Worm (Caenorhabditis elegans): ENCODE data around the gene pals-37.

pals-37 gene

DNA sequence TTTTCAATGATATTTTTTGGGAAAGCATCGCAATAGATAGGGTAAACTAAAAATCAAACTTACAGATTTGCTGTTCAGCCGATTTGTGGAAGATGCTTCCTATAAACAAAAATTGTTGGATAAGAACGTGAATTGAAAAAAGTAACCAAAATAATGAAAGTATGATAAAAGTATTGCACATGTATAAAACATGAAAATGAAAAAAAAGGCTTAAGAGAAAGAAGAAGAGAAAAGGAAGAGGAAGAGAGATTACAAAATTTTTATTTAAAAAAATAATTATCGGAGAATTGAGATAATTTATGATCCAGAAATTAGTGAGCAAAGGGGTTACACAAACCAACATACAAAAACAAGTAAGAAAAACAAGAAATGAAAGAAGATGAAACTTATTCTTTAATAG is at the start of gene pals-37:
TSS of gene pals-37 (minus strand) at position 101 of the 400 bp plus-strand sequence.
- TF ChIP-seq unc-62 (GFP tag; optimal IDR thresholded peaks at IDR 0.05) = no peak

DNA sequence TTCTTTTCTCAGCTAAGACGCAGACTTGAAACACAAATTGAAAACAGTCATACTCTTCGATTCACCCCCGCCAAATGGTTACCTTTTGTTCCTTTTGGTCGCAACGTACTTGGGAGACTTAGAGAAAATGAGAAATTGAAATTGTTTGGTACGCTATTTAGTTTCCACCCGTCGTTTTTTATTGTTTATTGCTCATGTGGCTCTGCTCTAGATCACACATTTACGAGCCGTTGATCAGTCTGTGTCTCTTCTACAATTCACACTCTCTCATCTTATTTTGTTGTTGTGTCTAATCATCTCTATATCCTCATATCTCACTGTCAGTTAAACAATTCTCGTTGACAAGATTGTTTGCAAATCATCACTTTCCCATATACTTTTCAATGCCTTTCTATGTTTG is 46.7 kb upstream of the pals-37 start:
- no peak for TF ChIP-seq unc-62 (GFP tag; optimal IDR thresholded peaks at IDR 0.05)

- no peak for TF ChIP-seq unc-62 (GFP tag; optimal IDR thresholded peaks at IDR 0.05)
Observed at ce11 chrV:12486934-12487333, 45.6 kb upstream of the pals-37 start, which contains the start of gene inx-11. Gene inx-11 (plus strand): TSS chrV:12487234.

DNA sequence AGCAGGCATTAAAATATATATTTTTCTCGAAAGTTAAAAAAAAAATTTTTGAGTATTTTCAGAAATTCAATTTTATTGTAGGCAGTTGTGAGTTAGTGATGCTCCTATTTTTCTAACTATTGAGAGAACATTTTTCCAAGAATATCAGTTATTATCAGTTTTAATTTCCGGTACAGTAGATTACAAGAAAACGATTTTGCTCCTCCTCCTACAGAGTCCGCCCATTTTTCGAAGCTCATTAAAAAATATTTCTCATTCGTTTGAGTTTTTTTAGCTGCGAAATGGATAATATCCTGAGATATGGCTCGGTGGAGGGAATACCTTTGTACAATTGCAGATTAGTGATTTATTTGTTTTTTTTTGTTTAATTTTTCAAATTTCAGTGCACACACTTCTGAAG is 43.3 kb upstream of the pals-37 start, which contains the start of gene srt-39:
TSS of gene srt-39 (plus strand) at position 301 of the 400 bp plus-strand sequence.
- no peak for TF ChIP-seq unc-62 (GFP tag; optimal IDR thresholded peaks at IDR 0.05)

ce11 chrV:12478990-12479389 is 37.7 kb upstream of the pals-37 start:
- TF ChIP-seq unc-62 (GFP tag; optimal IDR thresholded peaks at IDR 0.05) = no peak

DNA sequence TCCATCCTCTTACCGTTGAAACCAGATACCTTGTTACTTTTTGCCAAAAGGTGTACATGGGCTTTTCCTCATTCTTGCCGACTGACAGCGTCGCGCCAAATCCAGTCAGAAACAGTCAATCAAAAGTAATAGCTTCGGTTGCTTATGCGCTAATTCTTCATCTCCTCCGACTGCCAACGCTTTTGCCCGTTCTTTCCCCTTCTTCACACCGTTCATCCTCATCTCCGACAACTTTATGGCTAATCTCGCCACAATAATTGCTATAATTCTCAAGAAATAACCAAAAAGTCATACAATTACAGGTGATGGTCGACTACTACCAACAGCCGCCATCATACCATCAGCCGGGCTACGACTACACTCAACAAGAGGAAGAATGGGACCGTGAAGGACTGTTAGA is 36.8 kb upstream of the pals-37 start, which contains the start of gene atn-1:
TSS of gene atn-1 (plus strand) at position 301 of the 400 bp plus-strand sequence.
- TF ChIP-seq unc-62 (GFP tag; optimal IDR thresholded peaks at IDR 0.05) = no peak

DNA sequence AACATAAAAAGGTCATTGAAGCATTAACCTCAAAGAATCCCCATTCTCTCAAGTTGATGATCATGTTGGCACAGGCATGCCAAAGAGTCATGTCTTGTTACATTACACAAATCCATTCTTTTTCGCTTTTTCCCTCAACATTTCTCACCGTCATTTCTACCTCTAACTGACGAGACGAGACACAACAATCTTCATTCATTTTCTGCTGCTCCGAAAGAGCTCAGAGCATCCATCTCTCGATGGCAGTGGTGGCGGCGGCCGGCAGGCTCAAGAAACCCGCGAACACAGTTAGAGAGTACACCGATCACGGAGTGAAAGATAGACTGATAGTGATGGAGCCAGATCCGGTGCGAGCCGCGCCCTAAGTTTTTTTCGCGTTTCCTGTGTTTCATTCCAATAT is 35.8 kb upstream of the pals-37 start:
- no peak for TF ChIP-seq unc-62 (GFP tag; optimal IDR thresholded peaks at IDR 0.05)

ce11 chrV:12475360-12475759 is 34.0 kb upstream of the pals-37 start:
- no peak for TF ChIP-seq unc-62 (GFP tag; optimal IDR thresholded peaks at IDR 0.05)

ce11 chrV:12470324-12470723 is 29.0 kb upstream of the pals-37 start:
- no peak for TF ChIP-seq unc-62 (GFP tag; optimal IDR thresholded peaks at IDR 0.05)

- TF ChIP-seq unc-62 (GFP tag; optimal IDR thresholded peaks at IDR 0.05) = no peak
Observed at ce11 chrV:12468363-12468762, 27.0 kb upstream of the pals-37 start, which contains the start of gene F28C1.3. Gene F28C1.3 (plus strand): TSS chrV:12468663.

DNA sequence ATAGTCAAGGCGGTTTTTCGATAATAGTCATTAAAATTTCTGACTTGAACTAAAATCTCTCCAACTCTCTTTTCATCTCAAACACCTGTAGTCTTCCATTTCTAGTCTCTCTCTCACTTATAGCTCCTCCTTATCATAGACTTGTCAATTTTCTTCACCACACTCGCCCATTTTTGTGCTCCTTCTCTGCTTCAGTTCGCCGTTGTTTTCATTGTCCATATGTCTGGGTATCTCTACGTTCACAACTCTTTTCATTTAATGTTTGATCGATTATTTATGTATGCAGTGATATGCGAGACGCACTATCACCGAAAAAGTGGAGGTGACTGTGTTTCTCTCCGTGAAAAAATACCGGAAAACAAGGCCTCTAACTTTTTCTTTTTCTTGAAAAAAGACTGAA is 26.4 kb upstream of the pals-37 start:
- no peak for TF ChIP-seq unc-62 (GFP tag; optimal IDR thresholded peaks at IDR 0.05)

- TF ChIP-seq unc-62 (GFP tag; optimal IDR thresholded peaks at IDR 0.05) = no peak
Observed at ce11 chrV:12466653-12467052, 25.3 kb upstream of the pals-37 start.

DNA sequence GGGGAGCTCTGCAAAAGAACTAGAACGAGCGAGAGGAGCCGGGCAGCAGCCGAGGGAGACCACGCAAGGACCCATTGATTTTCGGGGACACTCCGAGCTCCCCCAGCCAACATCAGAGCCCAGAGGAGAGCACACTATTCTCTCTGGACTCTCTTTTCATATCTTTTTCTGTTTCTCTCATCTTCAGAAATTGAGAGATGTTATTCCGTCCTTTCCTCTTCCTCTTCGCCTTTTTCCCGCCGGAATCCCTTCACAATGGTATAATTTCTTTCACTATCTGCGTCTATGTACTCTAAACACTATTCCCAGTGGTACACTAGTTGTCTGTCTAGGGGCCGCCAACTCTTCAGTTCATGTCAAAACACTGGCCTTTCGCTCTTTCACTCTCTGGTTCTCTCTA is 24.1 kb upstream of the pals-37 start:
- TF ChIP-seq unc-62 (GFP tag; optimal IDR thresholded peaks at IDR 0.05) = no peak

DNA sequence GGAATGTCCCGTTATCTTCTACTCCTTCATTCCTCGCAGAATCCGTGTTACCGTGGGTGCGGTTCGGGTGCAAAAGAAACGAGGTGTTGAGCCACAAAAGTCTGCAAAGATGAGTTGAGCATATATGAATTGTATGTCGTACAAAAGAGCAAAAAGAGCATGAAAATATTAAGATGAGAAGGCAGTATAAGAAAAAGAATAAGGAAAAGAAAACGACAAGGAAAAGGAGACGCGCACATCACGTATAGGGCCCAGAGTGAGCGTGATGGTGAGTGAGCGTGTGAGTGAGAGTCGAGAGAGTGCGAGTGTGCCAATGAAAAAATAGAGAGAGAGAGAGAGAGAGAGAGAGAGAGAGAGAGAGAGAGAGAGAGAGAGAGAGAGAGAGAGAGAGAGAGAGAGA is 21.6 kb upstream of the pals-37 start, which contains the start of gene egl-10:
TSS of gene egl-10 (minus strand) at position 101 of the 400 bp plus-strand sequence.
- no peak for TF ChIP-seq unc-62 (GFP tag; optimal IDR thresholded peaks at IDR 0.05)

DNA sequence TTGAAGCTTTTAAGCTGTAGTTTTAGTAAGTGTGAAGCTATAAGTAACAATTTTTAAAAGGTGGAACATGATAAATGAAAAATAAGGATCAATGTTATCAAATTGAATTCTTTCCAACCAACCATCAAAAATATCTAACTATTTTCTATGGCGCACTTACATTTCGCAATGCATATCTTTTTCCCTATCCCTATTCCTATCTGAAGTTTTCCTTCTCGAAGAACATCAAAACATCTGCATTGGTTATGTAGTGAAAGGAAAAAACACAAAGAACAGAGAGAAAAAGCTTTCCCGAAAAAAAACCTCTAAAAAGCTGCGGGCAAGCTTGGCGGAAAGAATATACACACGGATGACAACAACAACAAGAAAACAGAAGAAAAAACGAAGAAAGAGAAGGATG is 19.3 kb upstream of the pals-37 start:
- no peak for TF ChIP-seq unc-62 (GFP tag; optimal IDR thresholded peaks at IDR 0.05)

- no peak for TF ChIP-seq unc-62 (GFP tag; optimal IDR thresholded peaks at IDR 0.05)
Observed at ce11 chrV:12455695-12456094, 14.4 kb upstream of the pals-37 start.

DNA sequence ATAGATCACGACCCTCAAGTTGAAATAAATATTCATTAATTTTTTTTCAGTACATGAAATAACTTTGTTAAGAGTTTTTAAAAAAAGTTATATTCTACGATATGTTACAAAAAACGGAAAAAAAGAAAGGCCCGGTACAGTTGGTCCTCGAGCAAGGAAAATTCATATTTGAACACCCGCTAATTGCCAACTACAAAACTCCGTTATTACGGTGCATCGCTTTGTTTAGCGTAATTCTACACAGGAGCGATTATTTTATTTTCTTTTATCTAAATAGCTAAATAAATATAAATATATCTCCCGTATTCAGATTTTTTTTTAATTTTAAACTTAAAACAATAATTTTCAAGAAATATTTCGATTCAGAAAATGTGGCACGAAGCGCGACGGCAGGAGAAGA is 9.1 kb upstream of the pals-37 start, which contains the start of gene F28C1.1:
TSS of gene F28C1.1 (plus strand) at position 365 of the 400 bp plus-strand sequence.
- TF ChIP-seq unc-62 (GFP tag; optimal IDR thresholded peaks at IDR 0.05) = no peak

DNA sequence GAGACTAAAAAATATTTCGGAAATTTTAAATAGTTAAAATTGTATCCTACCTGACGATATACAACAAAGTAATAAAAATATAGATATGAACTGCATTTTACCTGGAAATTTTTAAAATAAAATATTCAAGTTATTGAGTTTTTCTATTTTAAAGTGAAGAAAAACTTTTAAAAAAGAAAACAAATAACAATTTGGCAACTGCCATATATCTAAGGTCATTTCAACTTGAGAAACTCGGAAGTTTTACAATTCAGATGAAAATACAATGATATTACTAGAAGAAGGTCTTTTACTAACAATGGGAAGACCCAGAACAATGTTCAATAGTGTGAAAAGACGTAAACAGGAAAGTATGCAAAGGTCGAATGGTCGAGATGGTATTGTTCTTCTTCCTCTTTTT is 8.6 kb upstream of the pals-37 start, which contains the start of gene C54D10.10:
TSS of gene C54D10.10 (minus strand) at position 101 of the 400 bp plus-strand sequence.
- no peak for TF ChIP-seq unc-62 (GFP tag; optimal IDR thresholded peaks at IDR 0.05)

All from whole organism, dauer.